Worm (Caenorhabditis elegans): ENCODE measurements around the gene fbxl-4.

ce11 chrX:6641509-6641908, 52.9 kb downstream of the fbxl-4 start:
- TF ChIP-seq ama-1 (optimal IDR thresholded peaks at IDR 0.05) (no peak), hnd-1 (tag; optimal IDR thresholded peaks at IDR 0.05) (no peak), sea-1 (GFP tag; conservative IDR thresholded peaks at IDR 0.05) (no peak), ceh-36 (tag; optimal IDR thresholded peaks at IDR 0.05) (no peak), hmbx-1 (tag; optimal IDR thresholded peaks at IDR 0.05) (no peak), hmg-4 (GFP tag; optimal IDR thresholded peaks at IDR 0.05) (no peak), ceh-13 (GFP tag; optimal IDR thresholded peaks at IDR 0.05) (no peak), pes-1 (GFP tag; IDR thresholded peaks at IDR 0.05) (no peak), flt-1 (GFP tag; IDR thresholded peaks at IDR 0.05) (no peak), F13C5.2 (tag; optimal IDR thresholded peaks at IDR 0.05) (no peak), tra-4 (tag; optimal IDR thresholded peaks at IDR 0.05) (no peak)

Data from whole organism, early embryonic.